In genomic region chr3R:15793372-15793802, dm6 we compare ENCODE assay signal across 5 fruit fly cellular contexts.
A peak's percentile ranks its signal among the peaks of the same experiment; 100 is the strongest.
TF ChIP-seq lines count a peak whose summit lies in the region.

Gene nsl1 (plus strand): TSS chr3R:15793782.

TF ChIP-seq in whole organism, adult, 20 proteins besides CTCF, POLR2A, EP300 and RAD21 (continued from another document):
- TF ChIP-seq ovo (GFP tag; optimal IDR thresholded peaks at IDR 0.05; lab: Kevin White, UChicago) (peak; percentile 22), tj (GFP tag; optimal IDR thresholded peaks at IDR 0.05; lab: Kevin White, UChicago) (no peak), CG12768 (GFP tag; optimal IDR thresholded peaks at IDR 0.05; lab: Kevin White, UChicago) (peak; percentile 81)

TF ChIP-seq in whole organism, embryonic, 481 proteins besides CTCF, POLR2A, EP300 and RAD21 (continued from another document and continues in another):
- TF ChIP-seq Oaz (GFP tag; IDR thresholded peaks at IDR 0.05; lab: Robert Waterston, UW) (no peak), CG2129 (GFP tag; IDR thresholded peaks at IDR 0.05; lab: Robert Waterston, UW; ENCODE audit: partially characterized antibody) (peak; percentile 95), h (optimal IDR thresholded peaks at IDR 0.05; lab: Kevin White, UChicago) (no peak), bbx (GFP tag; IDR thresholded peaks at IDR 0.05; lab: Robert Waterston, UW; ENCODE audit: partially characterized antibody) (peak; percentile 96), sim (GFP tag; IDR thresholded peaks at IDR 0.05; lab: Robert Waterston, UW) (no peak), CG8478 (optimal IDR thresholded peaks at IDR 0.05; lab: Kevin White, UChicago) (peak; percentile 89), caup (GFP tag; optimal IDR thresholded peaks at IDR 0.05; lab: Kevin White, UChicago; ENCODE audit: severe bottlenecking) (peak; percentile 63), CG4424 (GFP tag; optimal IDR thresholded peaks at IDR 0.05; lab: Kevin White, UChicago) (peak; percentile 46), kah (GFP tag; optimal IDR thresholded peaks at IDR 0.05; lab: Kevin White, UChicago) (no peak), Atf3 (GFP tag; optimal IDR thresholded peaks at IDR 0.05; lab: Kevin White, UChicago) (no peak), cato (GFP tag; optimal IDR thresholded peaks at IDR 0.05; lab: Kevin White, UChicago; ENCODE audit: borderline replicate concordance) (no peak), Side (GFP tag; optimal IDR thresholded peaks at IDR 0.05; lab: Kevin White, UChicago) (no peak), lilli (GFP tag; optimal IDR thresholded peaks at IDR 0.05; lab: Kevin White, UChicago) (peak; percentile 43), sisA (GFP tag; IDR thresholded peaks at IDR 0.05; lab: Robert Waterston, UW) (peak; percentile 44; the same call in 1 of the 2 replicates), pzg (GFP tag; optimal IDR thresholded peaks at IDR 0.05; lab: Kevin White, UChicago) (peak; percentile 93), CG15601 (tag; optimal IDR thresholded peaks at IDR 0.05; lab: Kevin White, UChicago) (peak; percentile 22), Bgb (GFP tag; IDR thresholded peaks at IDR 0.05; lab: Robert Waterston, UW; ENCODE audit: partially characterized antibody) (peak; percentile 97), ind (GFP tag; optimal IDR thresholded peaks at IDR 0.05; lab: Kevin White, UChicago) (peak; percentile 32), sug (tag; optimal IDR thresholded peaks at IDR 0.05; lab: Kevin White, UChicago) (peak; percentile 61), Nf-YC (tag; optimal IDR thresholded peaks at IDR 0.05; lab: Kevin White, UChicago) (peak; percentile 78), sna (GFP tag; IDR thresholded peaks at IDR 0.05; lab: Robert Waterston, UW; ENCODE audit: partially characterized antibody) (peak; percentile 96), Pdp1 (GFP tag; optimal IDR thresholded peaks at IDR 0.05; lab: Kevin White, UChicago) (peak in 1 of 2 experiments; percentile 66), CrebB (tag; optimal IDR thresholded peaks at IDR 0.05; lab: Kevin White, UChicago) (no peak), tna (GFP tag; IDR thresholded peaks at IDR 0.05; lab: Robert Waterston, UW; ENCODE audit: partially characterized antibody) (peak; percentile 94), dmrt99B (tag; optimal IDR thresholded peaks at IDR 0.05; lab: Kevin White, UChicago) (no peak), CG7928 (GFP tag; optimal IDR thresholded peaks at IDR 0.05; lab: Kevin White, UChicago) (peak; percentile 91), nerfin-2 (GFP tag; IDR thresholded peaks at IDR 0.05; lab: Robert Waterston, UW; ENCODE audit: partially characterized antibody) (peak; percentile 94), CG17186 (GFP tag; optimal IDR thresholded peaks at IDR 0.05; lab: Kevin White, UChicago) (peak; percentile 98), dm (GFP tag; optimal IDR thresholded peaks at IDR 0.05; lab: Kevin White, UChicago) (peak; percentile 54), CG12236 (GFP tag; optimal IDR thresholded peaks at IDR 0.05; lab: Kevin White, UChicago) (no peak)

TF ChIP-seq in whole organism, prepupa, 60 proteins besides CTCF, POLR2A, EP300 and RAD21 (continued from another document and continues in another):
- TF ChIP-seq Blimp-1 (GFP tag; optimal IDR thresholded peaks at IDR 0.05; lab: Kevin White, UChicago) (no peak), CG32006 (GFP tag; optimal IDR thresholded peaks at IDR 0.05; lab: Kevin White, UChicago) (no peak), Ets96B (tag; optimal IDR thresholded peaks at IDR 0.05; lab: Kevin White, UChicago) (no peak), CG8632 (GFP tag; optimal IDR thresholded peaks at IDR 0.05; lab: Kevin White, UChicago) (no peak), achi (GFP tag; optimal IDR thresholded peaks at IDR 0.05; lab: Kevin White, UChicago) (peak; percentile 13), CG11902 (GFP tag; optimal IDR thresholded peaks at IDR 0.05; lab: Kevin White, UChicago) (no peak), ss (GFP tag; optimal IDR thresholded peaks at IDR 0.05; lab: Kevin White, UChicago) (peak in 1 of 2 experiments; percentile 49), CG1621 (tag; optimal IDR thresholded peaks at IDR 0.05; lab: Kevin White, UChicago) (peak; percentile 69), eg (GFP tag; IDR thresholded peaks at IDR 0.05; lab: Robert Waterston, UW) (peak; percentile 28; the same call in 1 of the 3 replicates), CG6854 (GFP tag; optimal IDR thresholded peaks at IDR 0.05; lab: Kevin White, UChicago) (peak; percentile 25), CG34406 (GFP tag; optimal IDR thresholded peaks at IDR 0.05; lab: Kevin White, UChicago) (no peak), topi (GFP tag; optimal IDR thresholded peaks at IDR 0.05; lab: Kevin White, UChicago) (no peak), lz (GFP tag; optimal IDR thresholded peaks at IDR 0.05; lab: Kevin White, UChicago) (peak; percentile 15), Eip75B (GFP tag; optimal IDR thresholded peaks at IDR 0.05; lab: Kevin White, UChicago) (no peak), CG16779 (tag; optimal IDR thresholded peaks at IDR 0.05; lab: Kevin White, UChicago) (peak; percentile 29), Ets21C (GFP tag; optimal IDR thresholded peaks at IDR 0.05; lab: Kevin White, UChicago) (no peak), Eip93F (GFP tag; optimal IDR thresholded peaks at IDR 0.05; lab: Kevin White, UChicago) (no peak), spab (GFP tag; optimal IDR thresholded peaks at IDR 0.05; lab: Kevin White, UChicago) (peak; percentile 3), CG8119 (GFP tag; IDR thresholded peaks at IDR 0.05; lab: Robert Waterston, UW) (0 out of 3 replicates have a peak, but pooled peaks have one; percentile 30), dac (GFP tag; optimal IDR thresholded peaks at IDR 0.05; lab: Kevin White, UChicago) (no peak), vri (GFP tag; optimal IDR thresholded peaks at IDR 0.05; lab: Kevin White, UChicago) (peak; percentile 31), Lpt (GFP tag; optimal IDR thresholded peaks at IDR 0.05; lab: Kevin White, UChicago) (no peak), Smox (GFP tag; optimal IDR thresholded peaks at IDR 0.05; lab: Kevin White, UChicago) (peak; percentile 27), CG6792 (GFP tag; optimal IDR thresholded peaks at IDR 0.05; lab: Kevin White, UChicago) (no peak), CG15336 (GFP tag; IDR thresholded peaks at IDR 0.05; lab: Robert Waterston, UW) (0 out of 2 replicates have a peak, but pooled peaks have one; percentile 14), fd85E (GFP tag; optimal IDR thresholded peaks at IDR 0.05; lab: Kevin White, UChicago) (no peak), CG6163 (GFP tag; IDR thresholded peaks at IDR 0.05; lab: Robert Waterston, UW) (peak; percentile 51; the same call in 1 of the 3 replicates), Met (GFP tag; optimal IDR thresholded peaks at IDR 0.05; lab: Kevin White, UChicago) (peak; percentile 37), esn (GFP tag; optimal IDR thresholded peaks at IDR 0.05; lab: Kevin White, UChicago) (peak; percentile 20), Sox102F (GFP tag; optimal IDR thresholded peaks at IDR 0.05; lab: Kevin White, UChicago) (peak; percentile 23), OdsH (GFP tag; optimal IDR thresholded peaks at IDR 0.05; lab: Kevin White, UChicago) (peak; percentile 42), CG10631 (GFP tag; optimal IDR thresholded peaks at IDR 0.05; lab: Kevin White, UChicago) (no peak), Hr4 (GFP tag; optimal IDR thresholded peaks at IDR 0.05; lab: Kevin White, UChicago) (no peak)

TF ChIP-seq in whole organism, pupa, 21 proteins besides CTCF, POLR2A, EP300 and RAD21 (continued from another document):
- TF ChIP-seq CG15710 (tag; optimal IDR thresholded peaks at IDR 0.05; lab: Kevin White, UChicago) (peak; percentile 31), Ets98B (GFP tag; IDR thresholded peaks at IDR 0.05; lab: Robert Waterston, UW) (peak; percentile 51)
TF ChIP-seq in whole organism, pupa: peak in this region for 11.

TF ChIP-seq in whole organism, wandering third instar larva, 38 proteins besides CTCF, POLR2A, EP300 and RAD21 (continued from another document):
- TF ChIP-seq woc (GFP tag; optimal IDR thresholded peaks at IDR 0.05; lab: Kevin White, UChicago) (no peak), ey (GFP tag; optimal IDR thresholded peaks at IDR 0.05; lab: Kevin White, UChicago) (peak; percentile 21), CrebA (GFP tag; optimal IDR thresholded peaks at IDR 0.05; lab: Kevin White, UChicago; ENCODE audit: borderline replicate concordance) (no peak), HLH106 (tag; optimal IDR thresholded peaks at IDR 0.05; lab: Kevin White, UChicago) (peak; percentile 46), dsf (GFP tag; optimal IDR thresholded peaks at IDR 0.05; lab: Kevin White, UChicago; ENCODE audit: borderline replicate concordance) (peak; percentile 24), Hr83 (GFP tag; optimal IDR thresholded peaks at IDR 0.05; lab: Kevin White, UChicago; ENCODE audit: poor library complexity, severe bottlenecking) (no peak), dl (GFP tag; optimal IDR thresholded peaks at IDR 0.05; lab: Kevin White, UChicago; ENCODE audit: insufficient read depth in 1 of 2, partially characterized antibody in 2 of 2) (no peak), CG32264 (GFP tag; optimal IDR thresholded peaks at IDR 0.05; lab: Kevin White, UChicago) (no peak), Dfd (GFP tag; optimal IDR thresholded peaks at IDR 0.05; lab: Kevin White, UChicago) (no peak), GATAd (GFP tag; optimal IDR thresholded peaks at IDR 0.05; lab: Kevin White, UChicago) (no peak), sage (GFP tag; optimal IDR thresholded peaks at IDR 0.05; lab: Kevin White, UChicago) (no peak), br (GFP tag; optimal IDR thresholded peaks at IDR 0.05; lab: Kevin White, UChicago) (peak; percentile 24), fru (GFP tag; optimal IDR thresholded peaks at IDR 0.05; lab: Kevin White, UChicago) (peak; percentile 52), lola (GFP tag; optimal IDR thresholded peaks at IDR 0.05; lab: Kevin White, UChicago) (no peak), Mio (GFP tag; optimal IDR thresholded peaks at IDR 0.05; lab: Kevin White, UChicago) (no peak), Abd-B (GFP tag; optimal IDR thresholded peaks at IDR 0.05; lab: Kevin White, UChicago) (no peak), sv (GFP tag; optimal IDR thresholded peaks at IDR 0.05; lab: Kevin White, UChicago) (no peak)
